Fruit fly (Drosophila melanogaster): ENCODE results near the gene Rh5.

- TF ChIP-seq CG5204 (GFP tag; optimal IDR thresholded peaks at IDR 0.05) (no peak), toe (GFP tag; optimal IDR thresholded peaks at IDR 0.05) (no peak), Crg-1 (GFP tag; optimal IDR thresholded peaks at IDR 0.05) (no peak), Clk (GFP tag; optimal IDR thresholded peaks at IDR 0.05) (no peak), CG7101 (tag; optimal IDR thresholded peaks at IDR 0.05) (no peak), cnc (optimal IDR thresholded peaks at IDR 0.05) (no peak), cic (GFP tag; optimal IDR thresholded peaks at IDR 0.05) (no peak), Hr96 (GFP tag; optimal IDR thresholded peaks at IDR 0.05) (no peak), CG1620 (GFP tag; optimal IDR thresholded peaks at IDR 0.05) (no peak), pad (GFP tag; optimal IDR thresholded peaks at IDR 0.05) (no peak), Mnt (GFP tag; optimal IDR thresholded peaks at IDR 0.05) (no peak), bab1 (GFP tag; optimal IDR thresholded peaks at IDR 0.05) (no peak), ovo (GFP tag; optimal IDR thresholded peaks at IDR 0.05) (no peak), CG33017 (tag; optimal IDR thresholded peaks at IDR 0.05) (no peak)
Measured at dm6 chr2L:12001132-12001531, 6.8 kb upstream of the Rh5 start.
